Worm (Caenorhabditis elegans) whole organism, young adult: ENCODE data around the gene snf-10.

Source experiments
- B0019.2 ChIP-seq: fragments of 200-800 bp; sonication (Bioruptor generic); conservative IDR thresholded peaks from 2 replicates; pipeline ENCODE4 v1.3.6; 2022; ENCODE audit warnings: missing genetic modification reagents, missing genetic modification characterization, missing compliant biosample characterization
- B0035.1 ChIP-seq: sonication (generic microtip); optimal IDR thresholded peaks from 2 replicates; lab custom pipeline; 2016; ENCODE audit warnings: missing genetic modification characterization, mild to moderate bottlenecking, missing compliant biosample characterization, missing genotype, missing genetic modification reagents
- B0261.1 ChIP-seq: sonication (generic microtip); optimal IDR thresholded peaks from 2 replicates; lab custom pipeline; 2016; ENCODE audit warnings: mild to moderate bottlenecking, missing genetic modification characterization, moderate library complexity, missing compliant biosample characterization
- D2030.7 ChIP-seq: fragments of 200-800 bp; sonication (Bioruptor generic); IDR thresholded peaks from 2 replicates; pipeline ENCODE4 v1.3.6; 2022; ENCODE audit warnings: missing genetic modification reagents, missing genetic modification characterization, missing compliant biosample characterization
- F10E7.11 ChIP-seq: sonication (generic microtip); optimal IDR thresholded peaks from 2 replicates; lab custom pipeline; 2017; ENCODE audit warnings: mild to moderate bottlenecking, missing genetic modification characterization, moderate library complexity, missing compliant biosample characterization
- F33H1.4 ChIP-seq: fragments of 200-800 bp; sonication (Bioruptor generic); IDR thresholded peaks from 2 replicates; pipeline ENCODE4 v1.3.6; 2022; ENCODE audit warnings: missing genetic modification reagents, missing genetic modification characterization, missing compliant biosample characterization
- K11D2.4 ChIP-seq: fragments of 200-800 bp; sonication (Bioruptor generic); IDR thresholded peaks from 2 replicates; pipeline ENCODE4 v1.3.6; 2022; ENCODE audit warnings: missing genetic modification reagents, missing genetic modification characterization, missing compliant biosample characterization
- T26A5.8 ChIP-seq: sonication (generic microtip); optimal IDR thresholded peaks from 2 replicates; lab custom pipeline; 2016; ENCODE audit warnings: missing genetic modification characterization, missing compliant biosample characterization
- Y53F4B.3 ChIP-seq: fragments of 200-800 bp; sonication (Bioruptor generic); IDR thresholded peaks from 2 replicates; pipeline ENCODE4 v1.3.6; 2022; ENCODE audit warnings: missing genetic modification reagents, missing genetic modification characterization, missing compliant biosample characterization
- Y56A3A.18 ChIP-seq: fragments of 200-800 bp; sonication (Bioruptor generic); IDR thresholded peaks from 2 replicates; pipeline ENCODE4 v1.3.6; 2022; ENCODE audit warnings: missing genetic modification reagents, missing genetic modification characterization, missing compliant biosample characterization
- Y79H2A.3 ChIP-seq: fragments of 200-800 bp; sonication (Bioruptor generic); conservative IDR thresholded peaks from 2 replicates; pipeline ENCODE4 v1.3.6; 2022; ENCODE audit warnings: missing genetic modification reagents, missing genetic modification characterization, missing compliant biosample characterization
- aptf-3 ChIP-seq: fragments of 200-800 bp; sonication (Bioruptor generic); IDR thresholded peaks from 2 replicates; pipeline ENCODE4 v1.3.6; 2022; ENCODE audit warnings: missing genetic modification characterization, missing compliant biosample characterization
- ccch-3 ChIP-seq: fragments of 200-800 bp; sonication (Bioruptor generic); optimal IDR thresholded peaks from 2 replicates; lab custom pipeline; 2018; ENCODE audit warnings: mild to moderate bottlenecking, missing genetic modification characterization, missing compliant biosample characterization
- cebp-2 ChIP-seq: fragments of 200-800 bp; sonication (Bioruptor generic); IDR thresholded peaks from 2 replicates; pipeline ENCODE4 v1.3.6; 2022; ENCODE audit warnings: missing genetic modification characterization, missing compliant biosample characterization
- ceh-27 ChIP-seq: fragments of 200-800 bp; sonication (Bioruptor generic); optimal IDR thresholded peaks from 2 replicates; lab custom pipeline; 2018; ENCODE audit warnings: mild to moderate bottlenecking, missing genetic modification characterization, moderate library complexity, missing compliant biosample characterization
- dox-1 ChIP-seq: fragments of 200-800 bp; sonication (Bioruptor generic); IDR thresholded peaks from 2 replicates; pipeline ENCODE4 v1.3.6; 2022; ENCODE audit warnings: missing genetic modification reagents, missing genetic modification characterization, missing compliant biosample characterization
- dpl-1 ChIP-seq: fragments of 150-350 bp; optimal IDR thresholded peaks from 2 replicates; lab custom pipeline; 2014; ENCODE audit warnings: missing biosample characterization, missing genetic modification reagents, missing genetic modification characterization
- efl-1 ChIP-seq: fragments of 150-350 bp; optimal IDR thresholded peaks from 2 replicates; lab custom pipeline; 2014; ENCODE audit warnings: missing biosample characterization, missing genetic modification reagents, missing genetic modification characterization
- egl-18 ChIP-seq: fragments of 200-800 bp; sonication (Bioruptor generic); IDR thresholded peaks from 2 replicates; pipeline ENCODE4 v1.3.6; 2022; ENCODE audit warnings: missing genetic modification reagents, missing genetic modification characterization, missing compliant biosample characterization
- ets-4 ChIP-seq: fragments of 200-800 bp; sonication (Bioruptor generic); optimal IDR thresholded peaks from 2 replicates; lab custom pipeline; 2018; ENCODE audit warnings: mild to moderate bottlenecking, missing genetic modification characterization, missing compliant biosample characterization
- hrde-1 ChIP-seq: sonication (generic microtip); optimal IDR thresholded peaks from 2 replicates; lab custom pipeline; 2016; ENCODE audit warnings: missing genetic modification characterization, mild to moderate bottlenecking, missing compliant biosample characterization, moderate library complexity, missing genotype, missing genetic modification reagents, borderline replicate concordance
- let-526 ChIP-seq: fragments of 200-800 bp; sonication (Bioruptor generic); IDR thresholded peaks from 2 replicates; pipeline ENCODE4 v1.3.6; 2022; ENCODE audit warnings: missing genetic modification reagents, missing genetic modification characterization, missing compliant biosample characterization
- let-607 ChIP-seq, 2 experiments: fragments of 200-800 bp in 1 of 2; sonication (Bioruptor generic) in 1 of 2; sonication (generic microtip) in 1 of 2; optimal IDR thresholded peaks; 2 replicates each; lab custom pipeline; 2016 to 2018; ENCODE audit warnings: mild to moderate bottlenecking in 2 of 2, missing compliant biosample characterization in 2 of 2, missing genetic modification characterization in 2 of 2, moderate library complexity in 2 of 2, missing genotype in 1 of 2
- lin-54 ChIP-seq: fragments of 200-800 bp; sonication (Bioruptor generic); optimal IDR thresholded peaks from 2 replicates; lab custom pipeline; 2018; ENCODE audit warnings: mild to moderate bottlenecking, missing genetic modification characterization, missing compliant biosample characterization
- lsl-1 ChIP-seq: fragments of 200-800 bp; sonication (Bioruptor generic); optimal IDR thresholded peaks from 2 replicates; lab custom pipeline; 2018; ENCODE audit warnings: mild to moderate bottlenecking, missing genetic modification characterization, moderate library complexity, missing compliant biosample characterization
- madf-10 ChIP-seq: sonication (generic microtip); optimal IDR thresholded peaks from 2 replicates; lab custom pipeline; 2016; ENCODE audit warnings: mild to moderate bottlenecking, missing genetic modification characterization, missing compliant biosample characterization
- madf-3 ChIP-seq: fragments of 200-800 bp; sonication (Bioruptor generic); IDR thresholded peaks from 2 replicates; pipeline ENCODE4 v1.3.6; 2022; ENCODE audit warnings: missing genetic modification reagents, missing genetic modification characterization, missing compliant biosample characterization
- mcd-1 ChIP-seq: fragments of 200-800 bp; sonication (Bioruptor generic); IDR thresholded peaks from 2 replicates; pipeline ENCODE4 v1.3.6; 2022; ENCODE audit warnings: missing genetic modification reagents, missing genetic modification characterization, missing compliant biosample characterization
- nfyb-1 ChIP-seq: fragments of 200-800 bp; sonication (Bioruptor generic); IDR thresholded peaks from 2 replicates; pipeline ENCODE4 v1.3.6; 2022; ENCODE audit warnings: missing genetic modification reagents, missing genetic modification characterization, missing compliant biosample characterization
- nhr-120 ChIP-seq: fragments of 200-800 bp; sonication (Bioruptor generic); IDR thresholded peaks from 2 replicates; pipeline ENCODE4 v1.3.6; 2022; ENCODE audit warnings: missing genetic modification characterization, missing compliant biosample characterization
- nhr-80 ChIP-seq: sonication (generic microtip); optimal IDR thresholded peaks from 2 replicates; lab custom pipeline; 2016; ENCODE audit warnings: missing genetic modification characterization, missing compliant biosample characterization
- rec-8 ChIP-seq, 2 experiments: sonication (generic microtip); optimal IDR thresholded peaks; 2 replicates each; lab custom pipeline; 2016; ENCODE audit warnings: mild to moderate bottlenecking in 2 of 2, missing genetic modification characterization in 2 of 2, missing genetic modification reagents in 2 of 2, missing genotype in 2 of 2, missing biosample characterization in 1 of 2, missing compliant biosample characterization in 1 of 2, moderate library complexity in 1 of 2
- snpc-3.4 ChIP-seq: sonication (generic microtip); optimal IDR thresholded peaks from 2 replicates; lab custom pipeline; 2017; ENCODE audit warnings: missing genetic modification characterization, mild to moderate bottlenecking, missing compliant biosample characterization, antibody characterized with exemption, moderate library complexity, missing genotype, missing genetic modification reagents
- xnd-1 ChIP-seq: sonication (generic microtip); optimal IDR thresholded peaks from 2 replicates; lab custom pipeline; 2016; ENCODE audit warnings: missing genotype, missing genetic modification reagents, missing genetic modification characterization, missing compliant biosample characterization
- zfh-2 ChIP-seq: fragments of 200-800 bp; sonication (Bioruptor generic); conservative IDR thresholded peaks from 2 replicates; pipeline ENCODE4 v1.3.6; 2022; ENCODE audit warnings: missing genetic modification reagents, missing genetic modification characterization, missing compliant biosample characterization
- zim-3 ChIP-seq: sonication (generic microtip); optimal IDR thresholded peaks from 2 replicates; lab custom pipeline; 2017; ENCODE audit warnings: mild to moderate bottlenecking, missing genetic modification characterization, moderate library complexity, missing compliant biosample characterization
- ztf-22 ChIP-seq: fragments of 200-800 bp; sonication (Bioruptor generic); optimal IDR thresholded peaks from 2 replicates; lab custom pipeline; 2018; ENCODE audit warnings: mild to moderate bottlenecking, missing genetic modification characterization, moderate library complexity, missing compliant biosample characterization
- ztf-26 ChIP-seq: sonication (generic microtip); optimal IDR thresholded peaks from 2 replicates; lab custom pipeline; 2017; ENCODE audit warnings: missing genetic modification characterization, missing compliant biosample characterization
- ztf-28 ChIP-seq: fragments of 200-800 bp; sonication (Bioruptor generic); IDR thresholded peaks from 2 replicates; pipeline ENCODE4 v1.3.6; 2022; ENCODE audit warnings: missing genetic modification reagents, missing genetic modification characterization, missing compliant biosample characterization

Gene snf-10

ce11 chrV:10436612-10437011, 4.0 kb downstream of the snf-10 start, which contains the start of gene set-22:
TSS of gene set-22 (plus strand) at chrV:10436912.
- TF ChIP-seq snpc-3.4 (no peak), nfyb-1 (no peak), F33H1.4 (GFP tag; lab: Robert Waterston, UW) (peak; percentile 18; the same call in 1 of the 2 replicates), lsl-1 (GFP tag; lab: Kevin White, UChicago) (peak; percentile 81), let-526 (no peak), B0019.2 (GFP tag; lab: Robert Waterston, UW) (no peak), egl-18 (no peak), ceh-27 (no peak)

DNA sequence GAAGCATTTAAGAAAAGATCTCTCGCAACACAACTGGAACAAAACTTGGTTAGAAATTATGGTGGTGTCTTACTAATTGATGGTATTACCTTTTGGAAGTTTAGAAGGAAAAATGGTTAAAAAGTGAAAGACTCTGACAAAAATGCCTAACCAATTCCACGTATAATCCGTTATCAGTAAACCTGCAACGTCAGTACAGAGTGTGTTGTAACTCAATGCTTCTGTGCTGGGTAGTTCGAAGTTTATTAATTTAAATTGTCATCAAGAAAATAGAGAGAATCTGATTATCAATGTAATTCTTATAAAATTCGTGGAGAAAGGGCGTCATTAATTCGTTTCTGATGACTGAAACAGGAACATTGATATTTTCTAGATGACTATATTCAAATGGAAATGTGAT, 5.4 kb downstream of the snf-10 start:
- no peak for TF ChIP-seq Y56A3A.18
- no peak for TF ChIP-seq D2030.7 (GFP tag; lab: Robert Waterston, UW)
- no peak for TF ChIP-seq efl-1 (GFP tag; lab: Kevin White, UChicago)
- TF ChIP-seq dpl-1 (GFP tag; lab: Kevin White, UChicago) = no peak
- no peak for TF ChIP-seq hrde-1 (tag; lab: Kevin White, UChicago)
- TF ChIP-seq F10E7.11 (tag; lab: Kevin White, UChicago) = no peak
- TF ChIP-seq zfh-2 (GFP tag; lab: Robert Waterston, UW) = no peak
- TF ChIP-seq B0261.1 (tag; lab: Kevin White, UChicago) = no peak
- peak in 1 of 2 experiments; percentile 35 for TF ChIP-seq let-607 (tag; optimal IDR thresholded peaks at IDR 0.05; lab: Kevin White, UChicago)
- TF ChIP-seq madf-3 = no peak
- TF ChIP-seq cebp-2 = no peak
- TF ChIP-seq nhr-80 (tag; lab: Kevin White, UChicago) = peak; percentile 44
- TF ChIP-seq madf-10 = no peak
- no peak for TF ChIP-seq B0035.1 (tag; lab: Kevin White, UChicago)
- no peak for TF ChIP-seq ztf-26 (tag; lab: Kevin White, UChicago)
- TF ChIP-seq Y79H2A.3 = no peak
- TF ChIP-seq aptf-3 = no peak
- no peak for TF ChIP-seq lin-54 (GFP tag; lab: Kevin White, UChicago)
- TF ChIP-seq, all 124 proteins: peak for 2

DNA sequence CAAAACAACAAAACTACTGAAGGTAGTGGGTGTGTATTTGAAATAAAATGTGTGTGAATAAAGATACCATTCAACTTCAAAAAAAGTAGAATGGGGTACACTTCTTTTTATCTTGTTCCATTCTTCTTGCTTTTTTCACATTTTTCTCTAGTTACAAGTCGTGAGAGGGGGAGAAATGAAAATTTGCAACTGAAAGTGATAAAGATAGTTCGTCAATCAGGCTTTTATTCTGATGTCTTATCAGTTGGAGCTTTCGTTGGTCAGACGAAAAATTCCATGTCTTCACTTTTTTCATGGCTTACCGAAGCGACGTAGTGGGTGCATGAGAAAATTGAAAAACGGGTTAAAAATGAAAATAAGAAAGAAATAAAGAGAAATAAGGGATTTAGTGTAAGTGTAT, 6.9 kb downstream of the snf-10 start, which contains the start of gene Y32F6A.4:
TSS of gene Y32F6A.4 (minus strand) at position 347 of the 400 bp plus-strand sequence.
- TF ChIP-seq zim-3 (tag; lab: Kevin White, UChicago) (no peak), nhr-80 (tag; lab: Kevin White, UChicago) (peak; percentile 47)

ce11 chrV:10432607-10433006, 8.0 kb downstream of the snf-10 start:
- TF ChIP-seq dox-1 = peak; percentile 32; the same call in 1 of the 2 replicates
- TF ChIP-seq ets-4 (GFP tag; lab: Kevin White, UChicago) = peak; percentile 82
- no peak for TF ChIP-seq Y79H2A.3
- peak; percentile 87 for TF ChIP-seq nhr-80 (tag; lab: Kevin White, UChicago)
- TF ChIP-seq, all 124 proteins: peak for 3

DNA sequence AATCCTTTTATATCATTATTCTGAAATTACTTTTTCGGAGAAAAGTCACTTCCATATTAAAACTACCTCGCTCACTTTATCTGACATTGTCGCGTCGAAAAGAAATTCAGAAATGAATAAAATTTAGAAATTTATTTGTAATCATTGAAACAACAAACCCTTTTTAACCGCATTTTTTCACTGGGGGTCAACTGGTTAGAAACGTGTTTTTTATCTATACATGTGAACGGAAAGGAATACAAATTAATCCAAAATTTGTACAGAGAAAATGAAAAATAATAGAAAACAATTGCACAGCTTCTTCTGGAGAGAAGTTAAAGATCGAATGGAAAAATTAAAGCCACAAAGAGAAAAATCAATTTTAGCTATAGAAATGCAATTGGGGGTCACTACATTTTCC, 12.0 kb downstream of the snf-10 start, which contains the start of gene tag-314:
TSS of gene tag-314 (minus strand) at position 101 of the 400 bp plus-strand sequence.
- no peak for TF ChIP-seq Y53F4B.3 (GFP tag; lab: Robert Waterston, UW)
- TF ChIP-seq K11D2.4 = no peak
- no peak for TF ChIP-seq lin-54 (GFP tag; lab: Kevin White, UChicago)
- TF ChIP-seq xnd-1 (tag; lab: Kevin White, UChicago) = no peak
- TF ChIP-seq nhr-120 (GFP tag; lab: Robert Waterston, UW) = no peak
- no peak for TF ChIP-seq mcd-1 (GFP tag; lab: Robert Waterston, UW)
- no peak for TF ChIP-seq T26A5.8 (tag; lab: Kevin White, UChicago)
- no peak for TF ChIP-seq rec-8 (tag; optimal IDR thresholded peaks at IDR 0.05; lab: Kevin White, UChicago)
- TF ChIP-seq ztf-28 (GFP tag; lab: Robert Waterston, UW) = no peak
- no peak for TF ChIP-seq ets-4 (GFP tag; lab: Kevin White, UChicago)
- TF ChIP-seq let-607 (tag; optimal IDR thresholded peaks at IDR 0.05; lab: Kevin White, UChicago) = no peak
- TF ChIP-seq ccch-3 (GFP tag; lab: Kevin White, UChicago) = no peak
- no peak for TF ChIP-seq ztf-22 (GFP tag; lab: Kevin White, UChicago)
